Fruit fly (Drosophila melanogaster) whole organism, embryonic: ENCODE results near the gene CG15740.

Experiments used
- CG10543 ChIP-seq: fragments of 200-800 bp; sonication (Bioruptor generic); optimal IDR thresholded peaks from 3 replicates; lab custom pipeline; 2017; ENCODE audit warnings: missing biosample characterization, mild to moderate bottlenecking, missing genetic modification characterization, moderate library complexity
- CG14014 ChIP-seq: fragments of 200-800 bp; sonication (Bioruptor generic); IDR thresholded peaks from 2 replicates; pipeline ENCODE4 v1.3.6; 2022; ENCODE audit warnings: missing biosample characterization, missing genetic modification characterization
- CG1529 ChIP-seq: fragments of 200-800 bp; sonication (Bioruptor generic); optimal IDR thresholded peaks from 3 replicates; lab custom pipeline; 2018; ENCODE audit warnings: missing biosample characterization, missing genetic modification characterization
- CG15514 ChIP-seq: fragments of 200-800 bp; sonication (Bioruptor generic); optimal IDR thresholded peaks from 3 replicates; lab custom pipeline; 2017; ENCODE audit warnings: missing biosample characterization, missing genetic modification characterization, mild to moderate bottlenecking, moderate library complexity, missing genetic modification reagents
- CG18262 ChIP-seq: fragments of 200-800 bp; optimal IDR thresholded peaks from 3 replicates; lab custom pipeline; 2019; ENCODE audit warnings: missing biosample characterization, mild to moderate bottlenecking, missing genetic modification characterization, moderate library complexity
- CG2199 ChIP-seq: fragments of 200-800 bp; sonication (Bioruptor generic); IDR thresholded peaks from 3 replicates; pipeline ENCODE4 v1.3.6; 2022; ENCODE audit warnings: missing biosample characterization, missing genetic modification characterization
- CG31224 ChIP-seq: fragments of 200-800 bp; sonication (Bioruptor generic); IDR thresholded peaks from 2 replicates; pipeline ENCODE4 v1.3.6; 2022; ENCODE audit warnings: missing biosample characterization, missing genetic modification characterization
- CG3281 ChIP-seq: fragments of 200-800 bp; sonication (Bioruptor generic); optimal IDR thresholded peaks from 3 replicates; lab custom pipeline; 2017; ENCODE audit warnings: missing biosample characterization, mild to moderate bottlenecking, missing genetic modification characterization
- CG3726 ChIP-seq: fragments of 200-800 bp; sonication (Bioruptor generic); IDR thresholded peaks from 3 replicates; pipeline ENCODE4, ENCODE4 v1.3.6; 2022; ENCODE audit warnings: missing biosample characterization, missing genetic modification characterization
- CG3995 ChIP-seq: fragments of 200-800 bp; sonication (Bioruptor generic); optimal IDR thresholded peaks from 3 replicates; lab custom pipeline; 2016; ENCODE audit warnings: missing biosample characterization, missing genetic modification characterization
- CG4404 ChIP-seq: fragments of 200-800 bp; sonication (Bioruptor generic); IDR thresholded peaks from 2 replicates; pipeline ENCODE4 v1.3.6; 2022; ENCODE audit warnings: missing biosample characterization, missing genetic modification characterization
- CG4424 ChIP-seq: fragments of 200-800 bp; sonication (Bioruptor generic); optimal IDR thresholded peaks from 3 replicates; lab custom pipeline; 2016; ENCODE audit warnings: missing biosample characterization, missing genetic modification characterization
- CG6254 ChIP-seq: fragments of 200-800 bp; sonication (Bioruptor generic); optimal IDR thresholded peaks from 3 replicates; lab custom pipeline; 2017; ENCODE audit warnings: mild to moderate bottlenecking, missing biosample characterization, missing genetic modification reagents, missing genetic modification characterization
- CG7271 ChIP-seq: fragments of 200-800 bp; sonication (Bioruptor generic); optimal IDR thresholded peaks from 2 replicates; lab custom pipeline; 2018; ENCODE audit warnings: missing biosample characterization, mild to moderate bottlenecking, missing genetic modification characterization, moderate library complexity
- CG7556 ChIP-seq: fragments of 200-800 bp; sonication (Bioruptor generic); optimal IDR thresholded peaks from 2 replicates; lab custom pipeline; 2017; ENCODE audit warnings: missing biosample characterization, mild to moderate bottlenecking, missing genetic modification characterization
- CG9215 ChIP-seq: fragments of 200-800 bp; sonication (Bioruptor generic); IDR thresholded peaks from 2 replicates; pipeline ENCODE4 v1.3.6; 2022; ENCODE audit warnings: missing biosample characterization, missing genetic modification characterization
- CG9609 ChIP-seq: fragments of 200-800 bp; sonication (Bioruptor generic); optimal IDR thresholded peaks from 3 replicates; lab custom pipeline; 2016; ENCODE audit warnings: missing biosample characterization, missing genetic modification characterization
- CG9817 ChIP-seq: fragments of 200-800 bp; sonication (Bioruptor generic); optimal IDR thresholded peaks from 2 replicates; lab custom pipeline; 2018; ENCODE audit warnings: missing biosample characterization, mild to moderate bottlenecking, missing genetic modification characterization, moderate library complexity
- Camta ChIP-seq: fragments of 200-800 bp; sonication (Bioruptor generic); optimal IDR thresholded peaks from 2 replicates; lab custom pipeline; 2016; ENCODE audit warnings: missing biosample characterization, missing genetic modification characterization
- Dll ChIP-seq: fragments of 200-800 bp; sonication (Bioruptor generic); IDR thresholded peaks from 4 replicates; pipeline ENCODE4 v1.3.6; 2022; ENCODE audit warnings: missing biosample characterization, missing genetic modification characterization; ENCODE audit not compliant: partially characterized antibody
- Elba2 ChIP-seq: fragments of 200-800 bp; sonication (Bioruptor generic); optimal IDR thresholded peaks from 3 replicates; lab custom pipeline; 2016; ENCODE audit warnings: missing biosample characterization, missing genetic modification characterization
- Fer2 ChIP-seq: fragments of 200-800 bp; sonication (Bioruptor generic); optimal IDR thresholded peaks from 2 replicates; lab custom pipeline; 2018; ENCODE audit warnings: missing biosample characterization, mild to moderate bottlenecking, missing genetic modification characterization, moderate library complexity
- HmgZ ChIP-seq: fragments of 200-800 bp; sonication (Bioruptor generic); optimal IDR thresholded peaks from 2 replicates; lab custom pipeline; 2018; ENCODE audit warnings: missing biosample characterization, mild to moderate bottlenecking, missing genetic modification characterization
- Hmr ChIP-seq: fragments of 200-800 bp; sonication (Bioruptor generic); optimal IDR thresholded peaks from 3 replicates; lab custom pipeline; 2017; ENCODE audit warnings: mild to moderate bottlenecking, missing biosample characterization, missing genetic modification reagents, missing genetic modification characterization
- Jarid2 ChIP-seq: fragments of 200-800 bp; sonication (Bioruptor generic); optimal IDR thresholded peaks from 3 replicates; lab custom pipeline; 2017; ENCODE audit warnings: mild to moderate bottlenecking, missing biosample characterization, missing genetic modification reagents, missing genetic modification characterization
- MESR4 ChIP-seq: fragments of 200-800 bp; sonication (Bioruptor generic); optimal IDR thresholded peaks from 2 replicates; lab custom pipeline; 2018; ENCODE audit warnings: missing biosample characterization, mild to moderate bottlenecking, missing genetic modification characterization, moderate library complexity
- Mes4 ChIP-seq: fragments of 200-800 bp; sonication (Bioruptor generic); optimal IDR thresholded peaks from 2 replicates; lab custom pipeline; 2016; ENCODE audit warnings: missing biosample characterization, missing genetic modification characterization
- PHDP ChIP-seq: fragments of 200-800 bp; sonication (Bioruptor generic); optimal IDR thresholded peaks from 3 replicates; lab custom pipeline; 2018; ENCODE audit warnings: missing biosample characterization, mild to moderate bottlenecking, missing genetic modification characterization, moderate library complexity
- Ptx1 ChIP-seq: fragments of 200-800 bp; sonication (Bioruptor generic); IDR thresholded peaks from 2 replicates; pipeline ENCODE4 v1.3.6; 2022; ENCODE audit warnings: missing biosample characterization, missing genetic modification characterization
- Sry-δ ChIP-seq: fragments of 200-800 bp; sonication (Bioruptor generic); optimal IDR thresholded peaks from 2 replicates; lab custom pipeline; 2016; ENCODE audit warnings: missing biosample characterization, missing genetic modification characterization
- Stat92E ChIP-seq, 3 experiments: fragments of >200 bp in 2 of 3; fragments of 200-800 bp in 1 of 3; sonication (Bioruptor generic) in 1 of 3; optimal IDR thresholded peaks; 2 replicates each; lab custom pipeline; 2017 to 2019; ENCODE audit warnings: missing biosample characterization in 3 of 3, missing genetic modification characterization in 3 of 3, mild to moderate bottlenecking in 1 of 3, moderate library complexity in 1 of 3
- Xrp1 ChIP-seq: fragments of 200-800 bp; sonication (Bioruptor generic); IDR thresholded peaks from 2 replicates; pipeline ENCODE4 v1.3.6; 2022; ENCODE audit warnings: missing biosample characterization, missing genetic modification characterization
- btn ChIP-seq: fragments of 200-800 bp; sonication (Bioruptor generic); optimal IDR thresholded peaks from 2 replicates; lab custom pipeline; 2016; ENCODE audit warnings: missing biosample characterization, missing genetic modification characterization
- chif ChIP-seq, 2 experiments: fragments of 200-800 bp; sonication (Bioruptor generic); optimal IDR thresholded peaks; 3 replicates each; lab custom pipeline; 2016; ENCODE audit warnings: missing biosample characterization in 2 of 2, missing genetic modification characterization in 2 of 2
- ems ChIP-seq: fragments of 200-800 bp; sonication (Bioruptor generic); optimal IDR thresholded peaks from 3 replicates; lab custom pipeline; 2016; ENCODE audit warnings: missing biosample characterization, missing genetic modification characterization
- esg ChIP-seq: fragments of 200-800 bp; sonication (Bioruptor generic); conservative IDR thresholded peaks from 2 replicates; pipeline ENCODE4 v1.3.6; 2022; ENCODE audit warnings: missing biosample characterization, missing genetic modification characterization
- fd102C ChIP-seq: fragments of 200-800 bp; sonication (Bioruptor generic); optimal IDR thresholded peaks from 2 replicates; lab custom pipeline; 2018; ENCODE audit warnings: missing biosample characterization, mild to moderate bottlenecking, missing genetic modification characterization, moderate library complexity
- gsb ChIP-seq: fragments of 200-800 bp; sonication (Bioruptor generic); IDR thresholded peaks from 2 replicates; pipeline ENCODE4 v1.3.6; 2022; ENCODE audit warnings: missing biosample characterization, missing genetic modification characterization
- ken ChIP-seq: fragments of 200-800 bp; sonication (Bioruptor generic); IDR thresholded peaks from 3 replicates; pipeline ENCODE4 v1.3.6; 2022; ENCODE audit warnings: missing biosample characterization, missing genetic modification characterization
- klu ChIP-seq: fragments of 200-800 bp; sonication (Bioruptor generic); IDR thresholded peaks from 2 replicates; pipeline ENCODE4 v1.3.6; 2022; ENCODE audit warnings: missing biosample characterization, missing genetic modification characterization
- mam ChIP-seq: fragments of 200-800 bp; sonication (Bioruptor generic); optimal IDR thresholded peaks from 3 replicates; lab custom pipeline; 2016; ENCODE audit warnings: missing biosample characterization, missing genetic modification characterization
- sna ChIP-seq: fragments of 200-800 bp; sonication (Bioruptor generic); IDR thresholded peaks from 2 replicates; pipeline ENCODE4 v1.3.6; 2022; ENCODE audit warnings: missing biosample characterization, missing genetic modification characterization; ENCODE audit not compliant: partially characterized antibody
- sqz ChIP-seq: fragments of 200-800 bp; sonication (Bioruptor generic); optimal IDR thresholded peaks from 3 replicates; lab custom pipeline; 2018; ENCODE audit warnings: missing biosample characterization, mild to moderate bottlenecking, missing genetic modification characterization
- stc ChIP-seq: fragments of 200-800 bp; sonication (Bioruptor generic); IDR thresholded peaks from 2 replicates; pipeline ENCODE4 v1.3.6; 2022; ENCODE audit warnings: missing biosample characterization, missing genetic modification characterization
- tap ChIP-seq: fragments of 200-800 bp; optimal IDR thresholded peaks from 3 replicates; lab custom pipeline; 2019; ENCODE audit warnings: missing biosample characterization, mild to moderate bottlenecking, missing genetic modification characterization, moderate library complexity
- tna ChIP-seq: fragments of 200-800 bp; sonication (Bioruptor generic); IDR thresholded peaks from 2 replicates; pipeline ENCODE4 v1.3.6; 2022; ENCODE audit warnings: missing biosample characterization, missing genetic modification characterization; ENCODE audit not compliant: partially characterized antibody
- vnd ChIP-seq: fragments of 200-800 bp; sonication (Bioruptor generic); IDR thresholded peaks from 3 replicates; pipeline ENCODE4 v1.3.6; 2022; ENCODE audit warnings: missing biosample characterization, missing genetic modification characterization; ENCODE audit not compliant: partially characterized antibody
- wek ChIP-seq: fragments of 200-800 bp; sonication (Bioruptor generic); optimal IDR thresholded peaks from 3 replicates; lab custom pipeline; 2018; ENCODE audit warnings: missing biosample characterization, mild to moderate bottlenecking, missing genetic modification characterization, moderate library complexity

Gene CG15740

DNA sequence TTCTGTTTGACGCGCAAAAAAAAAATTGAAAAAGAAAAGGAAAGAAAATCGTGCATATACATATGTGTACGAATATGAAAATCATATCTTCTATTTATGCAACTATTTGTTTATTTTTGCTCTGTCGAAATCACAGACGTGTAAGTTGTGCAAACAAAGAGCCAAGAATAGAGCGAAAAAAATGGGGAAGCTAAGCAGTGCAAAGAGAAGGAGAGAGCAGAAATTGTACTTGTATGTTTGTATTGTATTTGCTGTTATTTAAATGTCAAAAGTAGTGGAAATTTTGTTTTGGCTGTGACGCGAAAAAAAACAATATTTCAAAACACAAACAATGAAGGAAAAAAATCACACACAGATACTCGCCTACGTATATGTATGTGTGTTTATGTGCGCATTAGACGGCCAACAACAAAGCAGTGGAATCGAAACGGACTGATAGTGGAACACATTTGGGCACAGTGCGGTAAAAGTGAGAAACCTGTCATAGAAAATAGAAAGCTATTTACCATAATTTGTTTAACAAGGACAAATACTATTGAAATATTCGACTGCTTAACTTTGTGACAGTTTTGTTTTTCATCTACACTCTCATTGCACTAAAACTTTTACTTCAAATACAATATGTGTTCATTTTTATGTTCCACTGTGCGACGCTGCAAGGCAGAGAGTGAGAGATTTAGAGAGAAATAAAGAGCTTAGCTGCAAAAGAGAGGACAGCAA is 27.7 kb downstream of the CG15740 start (continued):
- TF ChIP-seq CG1529 (GFP tag; lab: Kevin White, UChicago) (peak; percentile 92), tna (GFP tag; lab: Robert Waterston, UW) (peak; percentile 64), CG10543 (peak; percentile 68), Xrp1 (GFP tag; lab: Robert Waterston, UW) (peak; percentile 97), Stat92E (GFP tag; optimal IDR thresholded peaks at IDR 0.05; lab: Kevin White, UChicago) (peak in 1 of 3 experiments; percentile 71), CG3995 (GFP tag; lab: Kevin White, UChicago) (peak; percentile 52), CG18262 (tag; lab: Kevin White, UChicago) (peak; percentile 95), PHDP (tag; lab: Kevin White, UChicago) (peak; percentile 96), CG9609 (GFP tag; lab: Kevin White, UChicago) (peak; percentile 95), Jarid2 (GFP tag; lab: Kevin White, UChicago) (peak; percentile 71), klu (peak; percentile 82), HmgZ (tag; lab: Kevin White, UChicago) (peak; percentile 95), Dll (peak; percentile 47; the same call in 1 of the 4 replicates), Hmr (GFP tag; lab: Kevin White, UChicago) (peak; percentile 95), CG4424 (GFP tag; lab: Kevin White, UChicago) (peak; percentile 94), CG6254 (GFP tag; lab: Kevin White, UChicago) (peak; percentile 92), chif (GFP tag; optimal IDR thresholded peaks at IDR 0.05; lab: Kevin White, UChicago) (peak; percentile 95 to 96), ems (peak; percentile 96), fd102C (GFP tag; lab: Kevin White, UChicago) (peak; percentile 70), Fer2 (tag; lab: Kevin White, UChicago) (peak; percentile 74), Sry-δ (peak; percentile 58), CG31224 (GFP tag; lab: Robert Waterston, UW) (peak; percentile 82), sqz (GFP tag; lab: Kevin White, UChicago) (peak; percentile 74), Elba2 (GFP tag; lab: Kevin White, UChicago) (peak; percentile 21), stc (peak; percentile 97), esg (GFP tag; lab: Robert Waterston, UW) (peak; percentile 92), CG2199 (GFP tag; lab: Robert Waterston, UW) (peak; percentile 85), CG3281 (GFP tag; lab: Kevin White, UChicago) (peak; percentile 92), CG7556 (GFP tag; lab: Kevin White, UChicago) (peak; percentile 94), CG4404 (peak; percentile 82), CG3726 (GFP tag; lab: Robert Waterston, UW) (peak; percentile 91), MESR4 (GFP tag; lab: Kevin White, UChicago) (peak; percentile 52), CG9817 (tag; lab: Kevin White, UChicago) (peak; percentile 87), CG7271 (peak; percentile 76), Ptx1 (GFP tag; lab: Robert Waterston, UW) (peak; percentile 95), Mes4 (GFP tag; lab: Kevin White, UChicago) (peak; percentile 95), tap (tag; lab: Kevin White, UChicago) (peak; percentile 94), sna (peak; percentile 48; the same call in 1 of the 2 replicates), CG14014 (GFP tag; lab: Robert Waterston, UW) (peak; percentile 93), mam (GFP tag; lab: Kevin White, UChicago) (peak; percentile 95), vnd (GFP tag; lab: Robert Waterston, UW) (peak; percentile 42; the same call in 1 of the 3 replicates), ken (peak; percentile 95), gsb (GFP tag; lab: Robert Waterston, UW) (peak; percentile 83), CG9215 (peak; percentile 84), btn (peak; percentile 90), wek (GFP tag; lab: Kevin White, UChicago) (peak; percentile 89), CG15514 (GFP tag; lab: Kevin White, UChicago) (peak; percentile 86), Camta (peak; percentile 92)
